Worm (Caenorhabditis elegans): ENCODE data around the gene F14D2.7.

F14D2.7 gene

DNA sequence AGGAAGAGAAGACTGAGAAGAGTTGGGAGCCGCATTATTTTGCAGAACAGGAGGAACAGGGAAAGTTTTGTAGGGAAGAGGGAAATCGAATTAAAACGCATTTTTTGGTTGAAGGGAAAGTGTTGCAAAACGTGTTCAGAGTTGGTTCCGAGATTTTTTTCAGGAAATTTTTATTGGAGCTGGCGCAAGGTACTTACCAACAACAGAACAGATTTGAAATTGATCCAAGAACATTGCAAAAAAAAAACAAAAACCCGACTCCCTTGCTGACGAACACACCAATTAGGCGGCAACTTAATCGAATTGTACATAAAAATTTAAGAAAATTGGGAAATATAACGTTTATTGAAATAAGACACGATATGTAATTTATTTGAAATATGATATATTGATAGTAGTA lies at the start of gene F14D2.7:
Gene F14D2.7, minus strand, starts transcription at position 101 of the 400 bp plus-strand sequence.
- TF ChIP-seq unc-62 (GFP tag; optimal IDR thresholded peaks at IDR 0.05), result no peak

DNA sequence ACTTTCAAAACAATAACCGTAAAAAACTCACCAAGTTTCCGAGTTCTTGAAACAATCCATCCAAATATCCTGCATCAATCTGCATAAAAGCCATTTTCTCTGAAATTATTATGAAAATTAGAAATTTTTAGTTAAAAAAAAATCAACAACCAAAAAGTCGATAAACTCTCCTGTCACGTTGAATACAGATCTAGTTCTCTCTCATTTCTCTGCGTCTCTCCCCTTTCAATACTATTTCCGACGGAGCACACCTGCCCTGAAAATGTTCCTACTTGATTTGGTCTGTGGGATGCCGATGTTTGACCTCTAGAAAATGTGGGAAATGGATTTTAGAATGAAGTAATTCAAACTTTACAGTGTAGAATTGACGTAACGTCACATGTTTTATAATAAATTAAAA lies 49.0 kb upstream of the F14D2.7 start, which contains the start of gene T06D4.6:
Gene T06D4.6, minus strand, starts transcription at position 101 of the 400 bp plus-strand sequence.
- no peak for TF ChIP-seq unc-62 (GFP tag; optimal IDR thresholded peaks at IDR 0.05)

DNA sequence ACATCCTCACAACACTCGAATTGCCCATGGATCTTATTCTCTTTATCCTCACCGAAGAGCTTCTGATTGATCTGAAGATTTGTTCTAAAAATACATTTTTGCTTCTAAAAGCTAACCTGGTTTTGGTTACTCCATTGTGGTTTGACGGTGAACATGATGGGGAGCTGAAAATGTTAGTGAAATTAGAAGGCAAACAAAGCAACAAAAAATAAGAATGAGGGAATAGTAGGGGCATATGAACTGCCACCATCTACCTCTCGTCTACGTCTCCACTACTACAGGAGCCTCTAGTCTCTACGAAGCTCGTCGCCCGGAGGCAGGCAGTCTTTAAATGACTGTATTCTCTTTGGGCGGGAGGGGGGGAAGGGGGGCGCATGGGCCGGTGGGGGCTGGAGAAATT lies 47.3 kb upstream of the F14D2.7 start, which contains the start of gene T06D4.2:
Gene T06D4.2, minus strand, starts transcription at position 170 of the 400 bp plus-strand sequence.
- no peak for TF ChIP-seq unc-62 (GFP tag; optimal IDR thresholded peaks at IDR 0.05)

DNA sequence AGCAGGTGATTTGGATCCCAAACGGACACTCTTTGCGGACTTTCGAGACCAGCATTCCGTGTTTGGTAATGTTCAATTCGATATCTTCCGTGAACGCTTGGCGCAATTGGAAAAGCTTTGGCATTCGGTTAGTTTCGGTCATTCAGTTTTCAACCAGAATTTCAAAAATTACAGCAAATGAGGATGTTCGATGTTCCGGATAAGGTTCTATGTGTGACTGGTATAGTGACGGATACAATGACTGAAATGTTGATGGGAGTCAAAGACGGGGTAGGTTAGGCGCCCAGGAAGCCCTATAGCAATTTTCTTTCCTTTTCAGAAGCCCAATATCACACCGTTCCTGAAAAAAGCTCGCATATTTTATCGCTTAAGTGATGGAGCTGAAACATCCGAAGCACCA lies 44.7 kb upstream of the F14D2.7 start:
- no peak for TF ChIP-seq unc-62 (GFP tag; optimal IDR thresholded peaks at IDR 0.05)

DNA sequence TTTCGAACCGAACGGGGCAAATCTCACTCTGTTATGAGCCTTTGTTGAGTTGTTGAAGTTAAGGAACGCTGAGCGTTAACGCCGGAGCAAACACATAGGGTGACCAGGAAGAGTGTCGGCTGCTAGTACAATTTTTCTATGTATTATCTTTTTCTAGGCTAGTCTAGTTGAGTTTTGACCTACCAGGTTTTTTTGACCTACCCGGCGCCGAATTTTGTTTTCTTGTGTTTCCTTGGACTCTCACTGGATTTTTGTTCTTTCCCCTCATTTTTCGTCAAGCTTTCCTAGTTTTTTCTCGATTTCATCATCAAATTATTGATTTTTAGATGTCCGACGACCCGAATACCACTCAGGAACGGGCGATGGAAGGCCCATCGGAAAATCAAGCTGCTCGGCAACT lies 43.1 kb upstream of the F14D2.7 start, which contains the start of gene T06D4.1:
Gene T06D4.1, plus strand, starts transcription at position 321 of the 400 bp plus-strand sequence.
- no peak for TF ChIP-seq unc-62 (GFP tag; optimal IDR thresholded peaks at IDR 0.05)

DNA sequence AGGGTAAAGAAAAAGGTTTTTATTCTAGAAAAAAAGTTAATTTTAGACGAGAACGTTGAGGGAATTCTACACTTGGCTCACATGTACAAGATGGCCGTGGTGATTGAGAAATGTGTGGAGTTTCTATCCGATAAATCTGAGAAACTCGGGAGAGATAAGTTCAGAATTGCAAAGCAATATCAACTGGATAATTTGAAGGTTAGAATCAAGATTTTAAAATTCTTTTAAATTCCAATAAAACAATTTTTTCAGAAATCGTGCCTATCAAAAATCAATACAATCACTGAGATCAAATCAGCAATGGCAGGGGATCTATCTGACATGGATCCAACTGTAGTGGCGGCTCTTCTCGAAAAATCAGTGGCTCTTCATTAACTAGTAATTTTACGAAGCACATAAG lies 39.8 kb upstream of the F14D2.7 start, which contains the start of gene Y49F6C.2:
Gene Y49F6C.2, plus strand, starts transcription at position 301 of the 400 bp plus-strand sequence.
- TF ChIP-seq unc-62 (GFP tag; optimal IDR thresholded peaks at IDR 0.05), result no peak

DNA sequence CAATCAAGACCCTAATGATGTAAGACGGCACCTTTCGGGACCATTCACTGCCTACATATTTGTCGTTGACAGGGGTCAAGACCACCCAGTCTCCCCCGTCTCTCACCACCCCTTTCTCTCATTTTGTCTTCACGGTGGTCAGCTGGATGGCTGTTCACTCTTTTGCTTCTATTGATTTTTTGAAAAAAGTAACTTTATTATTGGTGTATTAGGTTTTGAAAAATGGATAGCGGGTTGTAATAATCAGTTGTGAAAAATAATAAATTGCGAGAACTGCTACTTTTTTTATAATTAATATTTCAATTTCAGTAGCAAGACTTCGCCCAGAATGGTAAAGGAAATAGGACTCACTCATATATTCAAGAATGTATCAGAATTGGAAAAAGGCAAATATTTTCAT lies 38.3 kb upstream of the F14D2.7 start, which contains the start of gene bath-9:
Gene bath-9, plus strand, starts transcription at position 301 of the 400 bp plus-strand sequence.
- TF ChIP-seq unc-62 (GFP tag; optimal IDR thresholded peaks at IDR 0.05), result no peak

DNA sequence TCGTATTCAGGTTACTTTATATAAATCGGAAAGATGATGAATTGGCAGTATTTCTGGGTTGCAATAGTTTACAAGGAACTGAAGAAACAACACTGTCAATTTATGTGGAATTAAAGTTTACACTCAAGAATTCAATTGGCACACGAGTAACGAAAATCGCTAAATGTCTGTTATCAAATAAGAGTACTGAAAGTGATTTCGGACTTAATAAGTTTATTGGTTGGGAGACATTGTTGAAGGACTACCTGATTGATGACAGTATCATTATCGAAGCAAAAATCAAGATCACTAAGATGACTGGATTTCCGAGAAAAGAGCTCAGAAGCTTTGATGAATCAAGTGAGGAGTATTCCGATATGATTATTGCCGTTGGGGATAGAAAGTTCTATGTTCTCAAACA lies 36.8 kb upstream of the F14D2.7 start:
- no peak for TF ChIP-seq unc-62 (GFP tag; optimal IDR thresholded peaks at IDR 0.05)

DNA sequence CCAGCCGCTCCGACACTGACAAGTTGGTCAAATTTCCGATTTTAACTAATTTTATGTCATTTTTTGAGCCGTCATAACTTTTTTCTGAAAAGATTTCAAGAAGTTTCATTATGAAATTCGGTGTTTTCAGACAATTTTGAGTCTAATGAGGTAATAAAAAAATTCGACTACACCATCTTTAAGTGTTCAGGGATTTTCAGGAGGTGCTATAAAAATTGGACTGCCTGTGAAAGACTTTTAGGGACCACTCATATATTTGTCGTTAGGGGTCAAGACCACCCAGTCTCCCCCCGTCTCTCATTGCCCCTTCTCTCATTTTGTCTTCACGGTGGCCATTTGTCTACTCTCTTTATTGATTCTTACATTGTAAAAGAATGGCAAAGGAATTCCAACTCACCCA lies 36.3 kb upstream of the F14D2.7 start, which contains the start of gene bath-10:
Gene bath-10, plus strand, starts transcription at position 301 of the 400 bp plus-strand sequence.
- no peak for TF ChIP-seq unc-62 (GFP tag; optimal IDR thresholded peaks at IDR 0.05)

DNA sequence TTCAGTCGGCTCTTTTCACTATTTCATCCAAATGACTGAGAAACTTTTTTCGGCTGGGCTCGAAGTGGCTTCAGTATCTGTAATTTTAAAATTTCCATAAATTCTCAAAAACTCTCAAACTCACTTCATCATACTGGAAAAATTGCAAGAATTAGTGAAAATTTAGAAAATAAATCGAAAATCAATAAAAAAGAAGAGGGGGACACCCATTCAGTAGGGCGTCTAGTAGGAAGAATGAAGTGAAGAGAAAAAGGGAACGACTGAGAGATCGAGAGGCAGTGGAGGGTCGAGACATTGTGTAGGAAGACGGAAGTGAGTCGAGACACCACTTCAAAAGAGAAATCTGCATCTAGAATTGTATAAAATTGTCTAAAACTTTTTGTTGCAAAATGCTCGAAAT lies 35.4 kb upstream of the F14D2.7 start:
- no peak for TF ChIP-seq unc-62 (GFP tag; optimal IDR thresholded peaks at IDR 0.05)

DNA sequence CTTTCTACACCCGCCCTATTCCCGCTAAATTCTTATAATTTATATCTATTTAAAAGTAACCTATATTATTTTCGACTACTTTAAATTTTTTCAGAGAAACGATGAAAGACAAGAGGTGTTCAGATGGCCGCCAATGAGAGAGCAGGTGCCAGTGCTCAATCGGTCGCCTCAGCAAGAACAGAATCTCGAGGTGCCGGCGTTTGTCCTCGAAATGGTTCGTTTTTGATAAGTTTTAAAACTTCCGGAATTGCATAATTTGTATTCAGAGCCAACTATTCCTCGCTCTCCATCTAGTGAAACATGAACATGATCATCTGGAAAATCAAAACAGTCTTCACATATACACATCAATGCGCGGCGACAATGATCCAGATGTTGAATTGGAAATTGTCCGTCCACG lies 32.6 kb upstream of the F14D2.7 start, which contains the start of gene bath-23:
Gene bath-23, plus strand, starts transcription at position 301 of the 400 bp plus-strand sequence.
- no peak for TF ChIP-seq unc-62 (GFP tag; optimal IDR thresholded peaks at IDR 0.05)

DNA sequence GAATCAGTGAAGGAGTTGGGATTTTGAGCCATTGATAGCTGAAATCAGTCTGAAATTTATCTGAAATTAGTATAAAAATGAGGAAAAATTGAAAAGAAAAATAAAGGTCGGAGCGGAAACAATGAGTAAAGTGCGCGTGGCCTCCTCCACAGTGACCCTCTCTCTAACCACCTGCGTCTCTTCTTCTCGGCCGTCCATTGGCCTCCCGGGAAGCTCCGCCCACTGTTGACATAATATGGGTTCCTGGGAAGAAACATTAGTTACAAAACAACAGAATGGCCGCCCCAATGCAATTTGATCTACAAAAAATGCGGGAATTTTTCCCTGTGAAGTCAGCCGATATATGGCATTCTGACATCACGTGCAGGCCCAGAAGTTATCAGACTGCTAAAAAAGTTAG lies 31.6 kb upstream of the F14D2.7 start, which contains the start of gene Y49F6C.8:
Gene Y49F6C.8, minus strand, starts transcription at position 51 of the 400 bp plus-strand sequence.
- TF ChIP-seq unc-62 (GFP tag; optimal IDR thresholded peaks at IDR 0.05), result no peak

DNA sequence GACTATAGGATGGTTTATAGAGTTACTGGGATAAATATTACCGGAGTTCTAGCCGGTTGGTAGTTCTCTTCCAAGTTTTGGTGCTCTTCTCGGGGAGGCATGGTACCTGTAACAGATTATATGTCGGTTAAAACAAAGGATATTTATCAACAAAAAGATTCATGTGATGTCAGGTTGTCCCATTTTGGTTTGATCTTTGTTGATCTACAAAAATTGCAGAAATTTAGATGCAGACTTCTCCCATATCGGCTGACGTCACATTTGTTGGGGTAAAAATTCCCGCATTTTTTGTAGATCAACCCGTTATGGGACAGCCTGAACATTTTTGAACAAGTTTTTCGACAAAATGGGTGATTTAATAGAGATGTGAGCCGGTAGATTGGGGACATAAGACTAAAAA lies 29.6 kb upstream of the F14D2.7 start, which contains the start of gene Y49F6C.7:
Gene Y49F6C.7, minus strand, starts transcription at position 101 of the 400 bp plus-strand sequence.
- TF ChIP-seq unc-62 (GFP tag; optimal IDR thresholded peaks at IDR 0.05), result no peak

DNA sequence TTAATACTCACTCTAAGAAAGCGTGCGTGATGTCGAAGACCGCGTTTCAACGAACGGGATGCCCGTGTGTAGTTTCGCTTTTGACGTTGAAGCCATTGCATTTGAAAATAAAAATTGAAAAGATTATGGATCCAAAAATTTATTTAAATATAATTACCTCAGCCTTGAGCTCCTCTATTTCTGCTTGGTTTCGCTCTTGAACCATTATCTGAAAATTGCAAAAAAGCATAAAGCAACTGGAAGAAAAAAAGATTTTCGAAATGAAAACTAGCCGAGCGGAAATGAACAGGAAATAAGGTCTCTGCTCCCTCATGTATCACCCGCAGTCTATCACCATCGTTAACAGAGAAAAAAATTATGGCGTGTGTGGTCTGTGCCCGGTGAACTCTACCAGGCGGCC lies 28.6 kb upstream of the F14D2.7 start, which contains the start of gene Y49F6C.6:
Gene Y49F6C.6, minus strand, starts transcription at position 101 of the 400 bp plus-strand sequence.
- TF ChIP-seq unc-62 (GFP tag; optimal IDR thresholded peaks at IDR 0.05), result no peak

DNA sequence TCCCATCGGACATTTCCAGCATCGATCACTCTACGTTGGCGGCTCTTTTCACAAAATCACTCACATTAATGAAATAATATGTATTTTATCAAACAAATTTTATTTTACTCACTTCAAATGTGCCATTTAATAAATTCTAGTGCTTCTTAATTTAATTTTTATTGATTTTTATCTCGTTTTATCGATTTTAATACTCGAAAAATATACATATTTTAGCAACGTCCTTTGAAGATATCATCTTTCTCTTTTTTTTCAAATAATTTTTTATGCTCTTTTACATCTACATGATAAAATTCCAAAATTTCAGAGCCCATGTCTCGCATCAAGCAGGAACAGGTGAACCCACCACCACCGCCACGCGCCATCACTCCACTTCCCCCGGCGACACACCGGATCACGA lies 20.4 kb upstream of the F14D2.7 start, which contains the start of the genes lido-14 and bath-27:
Gene lido-14, plus strand, starts transcription at position 301 of the 400 bp plus-strand sequence.
Gene bath-27, plus strand, starts transcription at position 306 of the 400 bp plus-strand sequence.
- TF ChIP-seq unc-62 (GFP tag; optimal IDR thresholded peaks at IDR 0.05), result no peak

DNA sequence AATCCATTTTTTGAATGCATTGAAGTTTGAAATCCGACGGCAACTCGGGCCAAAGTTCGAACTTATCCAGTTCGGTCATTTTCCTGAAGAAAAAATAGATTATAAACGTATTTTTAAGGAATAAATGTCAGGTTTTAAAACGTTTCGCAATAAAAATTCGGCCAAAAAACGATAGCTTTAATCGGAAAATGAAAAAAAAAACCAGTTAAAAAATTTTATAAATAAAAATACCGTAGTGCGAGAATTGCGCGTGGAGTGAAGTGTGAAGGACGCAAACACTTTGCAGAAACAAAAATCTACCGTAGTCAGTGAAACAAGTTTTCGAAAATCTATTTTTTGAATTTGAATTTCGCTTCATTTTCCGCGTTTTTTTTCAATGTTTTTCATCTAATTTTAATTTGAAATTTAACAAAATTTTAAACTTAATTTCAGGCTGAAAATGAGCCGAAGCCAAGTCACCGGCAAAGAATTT lies 11.4 kb upstream of the F14D2.7 start, which contains the start of gene F14D2.8:
Gene F14D2.8, minus strand, starts transcription at position 51 of the 472 bp plus-strand sequence.
- TF ChIP-seq unc-62 (GFP tag; optimal IDR thresholded peaks at IDR 0.05), result no peak

All from whole organism, dauer.